Worm (Caenorhabditis elegans) whole organism, L1 larva: ENCODE results near the gene sups-1.

Experiments
- ceh-82 ChIP-seq, 3 experiments: fragments of 150-350 bp in 1 of 3; sonication (generic microtip) in 2 of 3; optimal IDR thresholded peaks; 2 replicates each; lab custom pipeline; 2014 to 2017; ENCODE audit warnings: missing biosample characterization in 3 of 3, missing genetic modification characterization in 3 of 3
- ces-1 ChIP-seq: fragments of 150-350 bp; optimal IDR thresholded peaks from 2 replicates; lab custom pipeline; 2014; ENCODE audit warnings: missing biosample characterization, missing genetic modification reagents, missing genetic modification characterization
- dsc-1 ChIP-seq: sonication (generic microtip); optimal IDR thresholded peaks from 2 replicates; lab custom pipeline; 2016; ENCODE audit warnings: mild to moderate bottlenecking, missing genetic modification characterization, missing compliant biosample characterization
- efl-1 ChIP-seq, 4 experiments: fragments of 150-350 bp; optimal IDR thresholded peaks in 3 of 4; peaks in 1 of 4; 1 replicate in 1 of 4; 2 replicates in 3 of 4; lab custom pipeline; 2014; ENCODE audit warnings: missing biosample characterization in 2 of 4, missing genetic modification characterization in 2 of 4, missing genetic modification reagents in 2 of 4
- efl-3 ChIP-seq: fragments of 200-800 bp; sonication (Bioruptor generic); optimal IDR thresholded peaks from 2 replicates; lab custom pipeline; 2018; ENCODE audit warnings: mild to moderate bottlenecking, missing genetic modification characterization, missing compliant biosample characterization
- egl-13 ChIP-seq: sonication (generic microtip); optimal IDR thresholded peaks from 2 replicates; lab custom pipeline; 2016; ENCODE audit warnings: missing genotype, missing genetic modification reagents, missing genetic modification characterization, missing compliant biosample characterization
- elt-2 ChIP-seq: sonication (generic microtip); optimal IDR thresholded peaks from 2 replicates; lab custom pipeline; 2016; ENCODE audit warnings: missing genetic modification characterization, mild to moderate bottlenecking, inconsistent platforms, missing compliant biosample characterization, missing genetic modification reagents
- fkh-10 ChIP-seq: sonication (generic microtip); optimal IDR thresholded peaks from 2 replicates; lab custom pipeline; 2017; ENCODE audit warnings: missing biosample characterization, missing genetic modification reagents, missing genetic modification characterization
- fkh-8 ChIP-seq: sonication (generic microtip); optimal IDR thresholded peaks from 2 replicates; lab custom pipeline; 2016; ENCODE audit warnings: mild to moderate bottlenecking, missing genetic modification characterization, missing compliant biosample characterization
- grh-1 ChIP-seq: fragments of 200-800 bp; sonication (Bioruptor generic); IDR thresholded peaks from 2 replicates; pipeline ENCODE4 v1.3.6; 2022; ENCODE audit warnings: missing genetic modification reagents, missing genetic modification characterization, missing compliant biosample characterization
- hlh-4 ChIP-seq: sonication (generic microtip); optimal IDR thresholded peaks from 2 replicates; lab custom pipeline; 2016; ENCODE audit warnings: mild to moderate bottlenecking, missing genetic modification characterization, missing compliant biosample characterization
- irx-1 ChIP-seq: sonication (generic microtip); optimal IDR thresholded peaks from 2 replicates; lab custom pipeline; 2016; ENCODE audit warnings: missing genetic modification characterization, missing compliant biosample characterization
- isw-1 ChIP-seq: fragments of 200-800 bp; sonication (Bioruptor generic); IDR thresholded peaks from 2 replicates; pipeline ENCODE4 v1.3.6; 2022; ENCODE audit warnings: missing genetic modification characterization, missing compliant biosample characterization
- lin-14 ChIP-seq: fragments of 200-800 bp; sonication (Bioruptor generic); optimal IDR thresholded peaks from 2 replicates; lab custom pipeline; 2018; ENCODE audit warnings: mild to moderate bottlenecking, missing genetic modification characterization, moderate library complexity, missing compliant biosample characterization
- lin-35 ChIP-seq, 2 experiments: fragments of 150-350 bp; optimal IDR thresholded peaks; 2 replicates each; lab custom pipeline; 2014; ENCODE audit warnings: missing biosample characterization in 2 of 2, missing genetic modification characterization in 2 of 2, missing genetic modification reagents in 2 of 2
- lin-39 ChIP-seq: fragments of 150-350 bp; optimal IDR thresholded peaks from 2 replicates; lab custom pipeline; 2014; ENCODE audit warnings: missing biosample characterization, missing genetic modification reagents, missing genetic modification characterization
- lir-3 ChIP-seq: sonication (generic microtip); optimal IDR thresholded peaks from 2 replicates; lab custom pipeline; 2016; ENCODE audit warnings: mild to moderate bottlenecking, missing genetic modification characterization, moderate library complexity, missing compliant biosample characterization; ENCODE audit not compliant: poor library complexity
- lsy-2 ChIP-seq, 2 experiments: fragments of 150-350 bp; optimal IDR thresholded peaks; 2 replicates each; lab custom pipeline; 2014; ENCODE audit warnings: missing biosample characterization in 2 of 2, missing genetic modification characterization in 2 of 2
- nhr-28 ChIP-seq: fragments of 150-350 bp; optimal IDR thresholded peaks from 2 replicates; lab custom pipeline; 2014; ENCODE audit warnings: missing biosample characterization, missing genetic modification characterization
- nhr-47 ChIP-seq: sonication (generic microtip); optimal IDR thresholded peaks from 2 replicates; lab custom pipeline; 2016; ENCODE audit warnings: mild to moderate bottlenecking, missing genetic modification characterization, moderate library complexity, missing compliant biosample characterization
- nhr-71 ChIP-seq: sonication (generic microtip); optimal IDR thresholded peaks from 2 replicates; lab custom pipeline; 2016; ENCODE audit warnings: mild to moderate bottlenecking, missing genetic modification characterization, moderate library complexity, missing compliant biosample characterization
- nhr-85 ChIP-seq: sonication (generic microtip); peaks from one replicate; lab custom pipeline; 2016; ENCODE audit warnings: missing genetic modification characterization, inconsistent platforms, missing compliant biosample characterization
- nhr-90 ChIP-seq: sonication (generic microtip); optimal IDR thresholded peaks from 2 replicates; lab custom pipeline; 2016; ENCODE audit warnings: mild to moderate bottlenecking, missing genetic modification characterization, missing compliant biosample characterization; ENCODE audit not compliant: poor library complexity
- rnt-1 ChIP-seq: sonication (generic microtip); optimal IDR thresholded peaks from 2 replicates; lab custom pipeline; 2016; ENCODE audit warnings: mild to moderate bottlenecking, missing genetic modification characterization, moderate library complexity, missing compliant biosample characterization
- snu-23 ChIP-seq: sonication (generic microtip); optimal IDR thresholded peaks from 2 replicates; lab custom pipeline; 2016; ENCODE audit warnings: missing genetic modification characterization, missing compliant biosample characterization
- sox-4 ChIP-seq: sonication (generic microtip); optimal IDR thresholded peaks from 2 replicates; lab custom pipeline; 2016; ENCODE audit warnings: missing genetic modification characterization, missing compliant biosample characterization
- sptf-1 ChIP-seq: fragments of 150-350 bp; optimal IDR thresholded peaks from 2 replicates; lab custom pipeline; 2014; ENCODE audit warnings: missing biosample characterization, missing genetic modification characterization
- sup-37 ChIP-seq: fragments of 200-800 bp; sonication (Bioruptor generic); optimal IDR thresholded peaks from 2 replicates; lab custom pipeline; 2018; ENCODE audit warnings: mild to moderate bottlenecking, missing genetic modification characterization, missing compliant biosample characterization
- swsn-7 ChIP-seq: sonication (generic microtip); optimal IDR thresholded peaks from 2 replicates; lab custom pipeline; 2016; ENCODE audit warnings: missing genetic modification characterization, missing compliant biosample characterization
- tbx-2 ChIP-seq: sonication (generic microtip); optimal IDR thresholded peaks from 2 replicates; lab custom pipeline; 2016; ENCODE audit warnings: missing genetic modification characterization, missing compliant biosample characterization
- tlp-1 ChIP-seq: fragments of 150-350 bp; optimal IDR thresholded peaks from 2 replicates; lab custom pipeline; 2014; ENCODE audit warnings: missing biosample characterization, missing genetic modification characterization
- unc-30 ChIP-seq: sonication (generic microtip); optimal IDR thresholded peaks from 2 replicates; lab custom pipeline; 2017; ENCODE audit warnings: missing biosample characterization, missing genetic modification characterization
- unc-86 ChIP-seq: sonication (generic microtip); optimal IDR thresholded peaks from 2 replicates; lab custom pipeline; 2016; ENCODE audit warnings: missing genetic modification characterization, missing compliant biosample characterization
- xbp-1 ChIP-seq: sonication (generic microtip); optimal IDR thresholded peaks from 2 replicates; lab custom pipeline; 2016; ENCODE audit warnings: missing genetic modification characterization, missing compliant biosample characterization

Gene sups-1

DNA sequence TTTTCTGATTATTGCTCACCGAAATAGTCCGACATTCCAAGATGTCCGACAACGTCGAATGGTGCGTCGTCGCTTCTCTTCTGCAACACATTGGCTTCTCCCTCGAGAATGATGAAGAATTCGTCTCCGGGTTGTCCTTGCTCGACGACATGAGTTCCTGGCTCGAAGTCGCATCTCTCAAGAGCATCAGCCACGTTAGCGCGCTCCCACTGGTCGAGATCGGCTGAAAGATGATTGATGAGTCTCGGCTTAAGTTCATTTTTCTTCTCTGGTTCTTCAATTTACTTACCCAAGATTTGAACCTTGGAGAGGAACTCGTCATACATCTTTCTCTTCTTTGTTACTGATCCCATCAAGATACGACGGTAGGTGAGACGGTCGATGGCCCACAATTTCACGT is 31.7 kb upstream of the sups-1 start:
- no peak for TF ChIP-seq lir-3
- no peak for TF ChIP-seq grh-1 (GFP tag; lab: Robert Waterston, UW)
- no peak for TF ChIP-seq sox-4 (tag; lab: Kevin White, UChicago)

DNA sequence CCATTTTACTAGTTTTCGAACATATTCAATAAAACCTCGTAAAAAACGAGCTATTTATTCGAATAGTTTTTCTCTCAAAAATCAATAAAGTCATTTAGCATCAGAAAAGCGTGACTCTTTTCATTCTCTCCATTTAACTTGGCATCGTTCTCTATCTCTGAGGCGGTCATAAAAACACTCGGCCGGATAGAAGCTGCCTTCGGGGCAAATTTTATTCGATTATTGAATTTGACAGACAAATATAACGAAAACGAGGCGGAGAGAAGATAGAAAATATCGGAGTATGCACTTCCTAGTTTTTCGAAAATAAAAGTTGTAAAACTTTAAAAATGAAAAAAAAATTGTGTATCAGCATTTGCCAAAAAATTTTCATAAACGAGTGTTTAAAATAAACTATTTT is 28.7 kb upstream of the sups-1 start:
- TF ChIP-seq lin-14 (GFP tag; lab: Kevin White, UChicago) (peak; percentile 58), nhr-90 (tag; lab: Kevin White, UChicago) (no peak)

- TF ChIP-seq sup-37 (GFP tag; lab: Kevin White, UChicago) (no peak), efl-1 (optimal IDR thresholded peaks at IDR 0.05; lab: Kevin White, UChicago) (no peak), efl-1 (GFP tag; optimal IDR thresholded peaks at IDR 0.05 in 1 of 2; lab: Kevin White, UChicago) (peak in 1 of 2 experiments; percentile 74)
Measured at ce11 chrX:5975726-5976125, 28.2 kb upstream of the sups-1 start.

DNA sequence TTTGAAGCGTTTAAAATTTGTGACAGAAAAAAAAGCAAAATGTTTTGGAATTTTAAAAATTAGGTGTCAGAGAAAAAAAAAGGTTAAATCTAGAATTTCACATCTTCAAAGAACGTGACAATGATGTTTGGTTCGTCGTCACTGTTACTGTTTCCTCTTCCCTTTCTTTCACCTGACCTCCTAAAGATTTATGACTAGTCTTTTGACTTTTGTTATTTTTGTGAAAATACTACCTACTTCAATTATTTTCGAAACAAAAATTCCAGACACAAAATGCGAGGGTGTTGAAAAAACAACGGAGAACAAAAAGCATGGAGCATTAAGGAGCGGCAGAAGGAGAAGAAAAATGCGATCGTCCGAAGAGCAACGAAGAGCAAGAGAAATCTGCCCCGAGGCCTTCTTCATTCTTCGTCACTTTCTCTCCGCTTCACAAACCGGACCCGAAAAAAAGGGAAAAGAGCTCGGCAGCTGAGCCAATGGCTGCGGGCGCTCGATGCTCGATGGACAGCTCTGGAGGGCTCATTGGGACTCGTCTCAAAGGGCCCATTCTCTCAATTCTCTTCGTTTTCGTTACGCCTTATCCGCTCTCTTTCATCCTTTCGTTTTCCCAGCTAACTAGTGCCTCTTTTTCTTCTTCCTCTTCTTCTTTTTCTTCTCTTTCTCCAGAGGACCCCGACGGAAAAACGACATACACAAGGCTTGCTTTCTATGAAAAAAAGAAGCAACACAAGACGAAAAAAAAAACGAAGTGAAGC is 27.6 kb upstream of the sups-1 start:
- TF ChIP-seq nhr-85 (peak; percentile 74), tlp-1 (tag; lab: Kevin White, UChicago) (no peak), lsy-2 (tag; optimal IDR thresholded peaks at IDR 0.05; lab: Kevin White, UChicago) (peak; percentile 5 to 43), fkh-10 (GFP tag; lab: Kevin White, UChicago) (peak; percentile 63), sptf-1 (tag; lab: Kevin White, UChicago) (no peak), nhr-28 (tag; lab: Kevin White, UChicago) (no peak), swsn-7 (tag; lab: Kevin White, UChicago) (peak; percentile 8), tbx-2 (tag; lab: Kevin White, UChicago) (peak; percentile 36), nhr-47 (peak; percentile 57), nhr-71 (tag; lab: Kevin White, UChicago) (peak; percentile 53), efl-1 (optimal IDR thresholded peaks at IDR 0.05; lab: Kevin White, UChicago) (no peak), efl-1 (GFP tag; optimal IDR thresholded peaks at IDR 0.05 in 1 of 2; lab: Kevin White, UChicago) (peak in 1 of 2 experiments; percentile 56), lin-14 (GFP tag; lab: Kevin White, UChicago) (peak; percentile 83), lin-35 (GFP tag; optimal IDR thresholded peaks at IDR 0.05; lab: Kevin White, UChicago) (peak in 1 of 2 experiments; percentile 3), efl-3 (GFP tag; lab: Kevin White, UChicago) (no peak), xbp-1 (tag; lab: Kevin White, UChicago) (peak; percentile 22), ceh-82 (tag; optimal IDR thresholded peaks at IDR 0.05; lab: Kevin White, UChicago) (peak in 1 of 3 experiments; percentile 44), elt-2 (no peak), lin-39 (no peak), ces-1 (no peak), snu-23 (peak; percentile 30), egl-13 (peak; percentile 34), rnt-1 (peak; percentile 38), hlh-4 (tag; lab: Kevin White, UChicago) (no peak), isw-1 (peak; percentile 34), fkh-8 (no peak), dsc-1 (tag; lab: Kevin White, UChicago) (peak; percentile 49), irx-1 (tag; lab: Kevin White, UChicago) (no peak), unc-86 (tag; lab: Kevin White, UChicago) (peak; percentile 21)
- TF ChIP-seq, all 84 proteins: peak for 18

DNA sequence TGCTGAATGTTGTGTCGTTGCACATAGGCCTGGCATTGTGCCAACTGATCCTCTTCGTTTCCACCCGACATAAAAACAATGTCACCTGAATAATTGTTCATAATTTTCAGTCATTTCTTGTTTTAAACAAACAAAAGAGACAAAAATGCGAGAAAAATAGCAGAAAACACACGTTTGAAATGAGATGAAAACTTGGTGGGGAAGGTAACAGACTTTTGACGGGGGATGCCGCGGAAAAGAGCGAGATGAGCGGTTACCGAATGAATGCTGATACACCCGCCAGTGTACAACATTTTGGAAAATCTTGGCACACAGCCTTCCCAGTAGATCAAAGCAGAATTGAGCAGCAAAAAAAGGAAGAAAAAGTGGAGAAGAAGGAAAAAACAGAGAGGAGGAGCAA is 26.2 kb upstream of the sups-1 start, which contains the start of gene kin-2:
kin-2 (minus strand) TSS at position 101 of the 400 bp plus-strand sequence.
- TF ChIP-seq tbx-2 (tag; lab: Kevin White, UChicago) (no peak), unc-30 (tag; lab: Kevin White, UChicago) (no peak), snu-23 (no peak), nhr-90 (tag; lab: Kevin White, UChicago) (no peak), lsy-2 (tag; optimal IDR thresholded peaks at IDR 0.05; lab: Kevin White, UChicago) (no peak)
